Fruit fly (Drosophila melanogaster): ENCODE data around the gene CG7407.

Gene CG7407

dm6 chr3L:21839720-21840641 is 16.7 kb downstream of the CG7407 start (continued):
- TF ChIP-seq ss (GFP tag; optimal IDR thresholded peaks at IDR 0.05) (peak; percentile 91 to 94), net (GFP tag; optimal IDR thresholded peaks at IDR 0.05) (peak; percentile 97), CG8632 (GFP tag; optimal IDR thresholded peaks at IDR 0.05) (peak; percentile 95), CG8119 (GFP tag; IDR thresholded peaks at IDR 0.05) (peak; percentile 96), Lpt (GFP tag; optimal IDR thresholded peaks at IDR 0.05) (peak; percentile 95), Smox (GFP tag; optimal IDR thresholded peaks at IDR 0.05) (peak; percentile 97), CG15336 (GFP tag; IDR thresholded peaks at IDR 0.05) (peak; percentile 96), salr (GFP tag; optimal IDR thresholded peaks at IDR 0.05) (peak; percentile 83 to 98), CG32006 (GFP tag; optimal IDR thresholded peaks at IDR 0.05) (peak; percentile 98), CG1621 (tag; optimal IDR thresholded peaks at IDR 0.05) (peak; percentile 93), Sox102F (GFP tag; optimal IDR thresholded peaks at IDR 0.05) (peak; percentile 98), CG11762 (GFP tag; optimal IDR thresholded peaks at IDR 0.05; ENCODE audit: insufficient read depth) (peak; percentile 93), CG31627 (GFP tag; optimal IDR thresholded peaks at IDR 0.05) (peak; percentile 97), Eip93F (GFP tag; optimal IDR thresholded peaks at IDR 0.05) (peak; percentile 70), CG11294 (GFP tag; IDR thresholded peaks at IDR 0.05) (peak; percentile 83), dac (GFP tag; optimal IDR thresholded peaks at IDR 0.05) (peak; percentile 95), Gug (GFP tag; IDR thresholded peaks at IDR 0.05) (peak; percentile 86), CG6792 (GFP tag; optimal IDR thresholded peaks at IDR 0.05) (peak; percentile 97), CG9139 (GFP tag; optimal IDR thresholded peaks at IDR 0.05) (peak; percentile 82), pdm3 (GFP tag; optimal IDR thresholded peaks at IDR 0.05) (peak; percentile 97), CG3919 (GFP tag; optimal IDR thresholded peaks at IDR 0.05) (peak; percentile 96), CG34406 (GFP tag; optimal IDR thresholded peaks at IDR 0.05) (peak; percentile 95), fkh (GFP tag; optimal IDR thresholded peaks at IDR 0.05) (peak; percentile 62), dsx (GFP tag; optimal IDR thresholded peaks at IDR 0.05; ENCODE audit: poor library complexity, severe bottlenecking) (peak; percentile 91), CG10669 (GFP tag; optimal IDR thresholded peaks at IDR 0.05) (peak; percentile 95), CG10631 (GFP tag; optimal IDR thresholded peaks at IDR 0.05) (peak; percentile 95), esn (GFP tag; optimal IDR thresholded peaks at IDR 0.05) (peak; percentile 98), CG6808 (GFP tag; optimal IDR thresholded peaks at IDR 0.05) (peak; percentile 95), Ets96B (tag; optimal IDR thresholded peaks at IDR 0.05) (peak; percentile 94), Eip75B (GFP tag; optimal IDR thresholded peaks at IDR 0.05) (peak; percentile 98), fd59A (GFP tag; optimal IDR thresholded peaks at IDR 0.05) (peak; percentile 92), achi (GFP tag; optimal IDR thresholded peaks at IDR 0.05) (peak; percentile 95), cyc (GFP tag; optimal IDR thresholded peaks at IDR 0.05) (peak; percentile 94), Eip78C (GFP tag) (peak; percentile 99), CG16779 (tag; optimal IDR thresholded peaks at IDR 0.05) (peak; percentile 96)

DNA sequence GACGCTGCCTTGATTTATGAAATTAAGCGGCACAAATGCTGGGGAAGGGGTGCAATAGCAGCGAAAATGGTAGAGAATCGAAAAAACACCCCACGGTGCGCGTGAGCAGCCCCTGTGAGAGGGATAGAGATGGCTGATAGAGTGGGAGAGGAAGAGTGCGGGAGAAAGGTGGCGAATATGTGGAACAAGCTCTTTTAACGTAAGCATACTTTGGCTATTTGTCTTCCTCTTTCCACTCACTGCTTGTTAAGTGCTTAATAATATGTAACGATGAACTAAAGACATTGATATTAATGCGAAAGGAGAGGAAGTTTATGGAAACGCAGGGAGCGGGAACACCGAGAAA is 17.4 kb downstream of the CG7407 start:
- no peak for TF ChIP-seq pdm3 (GFP tag; optimal IDR thresholded peaks at IDR 0.05)
- TF ChIP-seq vri (GFP tag; optimal IDR thresholded peaks at IDR 0.05), result no peak
- TF ChIP-seq lz (GFP tag; optimal IDR thresholded peaks at IDR 0.05), result no peak

DNA sequence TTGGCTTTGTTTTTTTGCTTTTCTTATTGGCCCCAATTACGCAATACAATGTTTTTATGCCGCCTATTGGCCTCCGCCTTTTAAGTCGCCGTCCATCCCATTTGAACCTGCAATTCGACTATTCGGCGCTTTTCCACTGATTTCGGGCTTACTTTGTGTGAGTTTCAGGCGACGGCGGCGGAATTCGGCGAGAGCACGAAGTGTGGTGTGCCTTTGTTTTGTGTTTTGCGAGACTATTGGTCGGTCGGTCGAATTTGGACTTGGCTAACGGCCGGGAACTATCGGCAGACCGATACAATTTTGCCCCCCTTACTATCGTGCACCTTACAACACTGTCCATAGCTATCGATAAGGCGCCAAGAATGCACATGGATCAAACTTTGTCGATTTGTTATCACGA is 17.8 kb downstream of the CG7407 start, which contains the start of gene P5CDh1:
Gene P5CDh1, minus strand, starts transcription at position 278 of the 400 bp plus-strand sequence.
- TF ChIP-seq Blimp-1 (GFP tag; optimal IDR thresholded peaks at IDR 0.05), result no peak
- no peak for TF ChIP-seq CG31627 (GFP tag; optimal IDR thresholded peaks at IDR 0.05)
- TF ChIP-seq CG6854 (GFP tag; optimal IDR thresholded peaks at IDR 0.05), result no peak
- TF ChIP-seq CG11762 (GFP tag; optimal IDR thresholded peaks at IDR 0.05; ENCODE audit: insufficient read depth), result no peak
- no peak for TF ChIP-seq CG6808 (GFP tag; optimal IDR thresholded peaks at IDR 0.05)
- peak; percentile 74 for TF ChIP-seq dsx (GFP tag; optimal IDR thresholded peaks at IDR 0.05; ENCODE audit: poor library complexity, severe bottlenecking)
- TF ChIP-seq fd59A (GFP tag; optimal IDR thresholded peaks at IDR 0.05), result no peak
- TF ChIP-seq CG15336 (GFP tag; IDR thresholded peaks at IDR 0.05), result no peak
- TF ChIP-seq fd85E (GFP tag; optimal IDR thresholded peaks at IDR 0.05), result no peak
- TF ChIP-seq esn (GFP tag; optimal IDR thresholded peaks at IDR 0.05), result no peak
- no peak for TF ChIP-seq CG11902 (GFP tag; optimal IDR thresholded peaks at IDR 0.05)
- no peak for TF ChIP-seq Hr4 (GFP tag; optimal IDR thresholded peaks at IDR 0.05)
- no peak for TF ChIP-seq Hr38 (GFP tag; optimal IDR thresholded peaks at IDR 0.05)
- no peak for TF ChIP-seq CG8632 (GFP tag; optimal IDR thresholded peaks at IDR 0.05)
- TF ChIP-seq CG34406 (GFP tag; optimal IDR thresholded peaks at IDR 0.05), result no peak
- no peak for TF ChIP-seq svp (GFP tag)
- TF ChIP-seq CG16779 (tag; optimal IDR thresholded peaks at IDR 0.05), result no peak
- no peak for TF ChIP-seq topi (GFP tag; optimal IDR thresholded peaks at IDR 0.05)
- no peak for TF ChIP-seq spab (GFP tag; optimal IDR thresholded peaks at IDR 0.05)
- no peak for TF ChIP-seq CG10631 (GFP tag; optimal IDR thresholded peaks at IDR 0.05)
